Worm (Caenorhabditis elegans) whole organism, late embryonic: ENCODE results near the gene C16A11.4.

ENCODE experiments used
- C08G9.2 ChIP-seq: sonication (generic microtip); optimal IDR thresholded peaks from 2 replicates; lab custom pipeline; 2016; ENCODE audit warnings: mild to moderate bottlenecking, missing genetic modification characterization, moderate library complexity, missing compliant biosample characterization
- C38D4.7 ChIP-seq: fragments of 200-800 bp; sonication (Bioruptor generic); optimal IDR thresholded peaks from 2 replicates; lab custom pipeline; 2018; ENCODE audit warnings: mild to moderate bottlenecking, missing genetic modification characterization, moderate library complexity, missing compliant biosample characterization
- F13H6.1 ChIP-seq: sonication (generic microtip); optimal IDR thresholded peaks from 2 replicates; lab custom pipeline; 2016; ENCODE audit warnings: missing genetic modification characterization, missing compliant biosample characterization
- K02D7.2 ChIP-seq: sonication (generic microtip); optimal IDR thresholded peaks from 2 replicates; lab custom pipeline; 2017; ENCODE audit warnings: mild to moderate bottlenecking, missing genetic modification characterization, missing compliant biosample characterization
- ahr-1 ChIP-seq: sonication (generic microtip); optimal IDR thresholded peaks from 2 replicates; lab custom pipeline; 2016; ENCODE audit warnings: missing genetic modification characterization, missing compliant biosample characterization
- ceh-18 ChIP-seq: sonication (generic microtip); optimal IDR thresholded peaks from 2 replicates; lab custom pipeline; 2016; ENCODE audit warnings: missing genetic modification characterization, missing compliant biosample characterization
- ceh-19 ChIP-seq: fragments of 200-800 bp; sonication (Bioruptor generic); optimal IDR thresholded peaks from 2 replicates; lab custom pipeline; 2018; ENCODE audit warnings: mild to moderate bottlenecking, missing genetic modification characterization, missing compliant biosample characterization
- ceh-2 ChIP-seq: sonication (generic microtip); optimal IDR thresholded peaks from 2 replicates; lab custom pipeline; 2016; ENCODE audit warnings: missing genotype, missing genetic modification characterization, missing compliant biosample characterization
- ceh-22 ChIP-seq: sonication (generic microtip); optimal IDR thresholded peaks from 2 replicates; lab custom pipeline; 2017; ENCODE audit warnings: missing biosample characterization, missing genetic modification characterization
- ceh-24 ChIP-seq: sonication (generic microtip); optimal IDR thresholded peaks from 2 replicates; lab custom pipeline; 2016; ENCODE audit warnings: mild to moderate bottlenecking, missing genetic modification characterization, missing compliant biosample characterization
- ceh-31 ChIP-seq: sonication (generic microtip); optimal IDR thresholded peaks from 2 replicates; lab custom pipeline; 2016; ENCODE audit warnings: missing genetic modification characterization, missing compliant biosample characterization
- ceh-34 ChIP-seq: sonication (generic microtip); optimal IDR thresholded peaks from 2 replicates; lab custom pipeline; 2016; ENCODE audit warnings: mild to moderate bottlenecking, missing genetic modification characterization, missing compliant biosample characterization
- ceh-45 ChIP-seq: fragments of 200-800 bp; sonication (Bioruptor generic); IDR thresholded peaks from 2 replicates; pipeline ENCODE4 v1.3.6; 2022; ENCODE audit warnings: missing genetic modification reagents, missing genetic modification characterization, missing compliant biosample characterization
- ceh-6 ChIP-seq: fragments of 200-800 bp; sonication (Bioruptor generic); optimal IDR thresholded peaks from 2 replicates; lab custom pipeline; 2018; ENCODE audit warnings: mild to moderate bottlenecking, missing genetic modification characterization, missing compliant biosample characterization
- ceh-9 ChIP-seq: sonication (generic microtip); optimal IDR thresholded peaks from 2 replicates; lab custom pipeline; 2016; ENCODE audit warnings: mild to moderate bottlenecking, missing genetic modification characterization, inconsistent platforms, missing compliant biosample characterization
- dve-1 ChIP-seq: sonication (generic microtip); optimal IDR thresholded peaks from 2 replicates; lab custom pipeline; 2017; ENCODE audit warnings: antibody characterized with exemption, mild to moderate bottlenecking, missing genetic modification characterization, missing compliant biosample characterization
- elt-2 ChIP-seq: sonication (generic microtip); optimal IDR thresholded peaks from 2 replicates; lab custom pipeline; 2016; ENCODE audit warnings: missing genetic modification reagents, missing genetic modification characterization, missing compliant biosample characterization
- ets-4 ChIP-seq: sonication (generic microtip); optimal IDR thresholded peaks from 2 replicates; lab custom pipeline; 2016; ENCODE audit warnings: missing genetic modification characterization, missing compliant biosample characterization
- fax-1 ChIP-seq: sonication (generic microtip); optimal IDR thresholded peaks from 2 replicates; lab custom pipeline; 2016; ENCODE audit warnings: missing genotype, missing genetic modification characterization, missing compliant biosample characterization
- fkh-10 ChIP-seq: fragments of 150-350 bp; optimal IDR thresholded peaks from 2 replicates; lab custom pipeline; 2014; ENCODE audit warnings: missing biosample characterization, missing genetic modification reagents, missing genetic modification characterization
- fkh-6 ChIP-seq: sonication (generic microtip); optimal IDR thresholded peaks from 2 replicates; lab custom pipeline; 2016; ENCODE audit warnings: missing genetic modification characterization, missing compliant biosample characterization
- hlh-30 ChIP-seq: sonication (generic microtip); optimal IDR thresholded peaks from 2 replicates; lab custom pipeline; 2017; ENCODE audit warnings: antibody characterized with exemption, missing genetic modification characterization, missing compliant biosample characterization; ENCODE audit not compliant: insufficient read depth
- hlh-8 ChIP-seq: sonication (generic microtip); optimal IDR thresholded peaks from 2 replicates; lab custom pipeline; 2016; ENCODE audit warnings: missing genotype, missing genetic modification characterization, missing compliant biosample characterization
- lim-6 ChIP-seq: sonication (generic microtip); optimal IDR thresholded peaks from 2 replicates; lab custom pipeline; 2016; ENCODE audit warnings: missing genetic modification characterization, missing compliant biosample characterization
- lin-11 ChIP-seq: fragments of 200-800 bp; sonication (Bioruptor generic); optimal IDR thresholded peaks from 2 replicates; lab custom pipeline; 2018; ENCODE audit warnings: mild to moderate bottlenecking, missing genetic modification characterization, missing compliant biosample characterization
- madf-2 ChIP-seq: sonication (generic microtip); optimal IDR thresholded peaks from 2 replicates; lab custom pipeline; 2017; ENCODE audit warnings: missing genetic modification characterization, missing compliant biosample characterization
- nhr-232 ChIP-seq: sonication (generic microtip); optimal IDR thresholded peaks from 2 replicates; lab custom pipeline; 2016; ENCODE audit warnings: missing genetic modification characterization, missing compliant biosample characterization
- odd-2 ChIP-seq: sonication (generic microtip); optimal IDR thresholded peaks from 2 replicates; lab custom pipeline; 2017; ENCODE audit warnings: antibody characterized with exemption, mild to moderate bottlenecking, missing genetic modification characterization, missing compliant biosample characterization
- pag-3 ChIP-seq: sonication (generic microtip); optimal IDR thresholded peaks from 2 replicates; lab custom pipeline; 2016; ENCODE audit warnings: missing compliant biosample characterization, missing genetic modification characterization, borderline replicate concordance
- pat-9 ChIP-seq: fragments of 200-800 bp; sonication (Bioruptor generic); optimal IDR thresholded peaks from 2 replicates; lab custom pipeline; 2018; ENCODE audit warnings: mild to moderate bottlenecking, missing genetic modification characterization, moderate library complexity, missing compliant biosample characterization
- pha-4 ChIP-seq: fragments of 150-350 bp; optimal IDR thresholded peaks from 2 replicates; lab custom pipeline; 2018; ENCODE audit warnings: missing biosample characterization, missing genetic modification reagents, missing genetic modification characterization
- pros-1 ChIP-seq: fragments of 150-350 bp; optimal IDR thresholded peaks from 2 replicates; lab custom pipeline; 2014; ENCODE audit warnings: missing biosample characterization, missing genetic modification reagents, missing genetic modification characterization
- ref-2 ChIP-seq: sonication (generic microtip); optimal IDR thresholded peaks from 2 replicates; lab custom pipeline; 2016; ENCODE audit warnings: missing genetic modification characterization, missing compliant biosample characterization
- sox-2 ChIP-seq: fragments of 200-800 bp; sonication (Bioruptor generic); IDR thresholded peaks from 2 replicates; pipeline ENCODE4 v1.3.6; 2022; ENCODE audit warnings: missing genetic modification reagents, missing genetic modification characterization, missing compliant biosample characterization
- syd-9 ChIP-seq: sonication (generic microtip); optimal IDR thresholded peaks from 2 replicates; lab custom pipeline; 2016; ENCODE audit warnings: mild to moderate bottlenecking, missing genetic modification characterization, moderate library complexity, missing compliant biosample characterization
- tbx-2 ChIP-seq: sonication (generic microtip); optimal IDR thresholded peaks from 2 replicates; lab custom pipeline; 2016; ENCODE audit warnings: missing genetic modification characterization, missing compliant biosample characterization
- ttx-3 ChIP-seq: sonication (generic microtip); optimal IDR thresholded peaks from 2 replicates; lab custom pipeline; 2016; ENCODE audit warnings: missing genetic modification reagents, missing genetic modification characterization, missing compliant biosample characterization
- unc-3 ChIP-seq, 2 experiments: fragments of 200-800 bp in 1 of 2; sonication (Bioruptor generic) in 1 of 2; sonication (generic microtip) in 1 of 2; conservative IDR thresholded peaks in 1 of 2; optimal IDR thresholded peaks in 1 of 2; 2 replicates each; pipeline versions ENCODE4 v1.3.6 to Lab custom; 2016 to 2022; ENCODE audit warnings: missing compliant biosample characterization in 2 of 2, missing genetic modification characterization in 2 of 2, missing genetic modification reagents in 1 of 2
- unc-55 ChIP-seq: sonication (generic microtip); optimal IDR thresholded peaks from 2 replicates; lab custom pipeline; 2017; ENCODE audit warnings: missing biosample characterization, missing genetic modification reagents, missing genetic modification characterization
- unc-86 ChIP-seq: sonication (generic microtip); optimal IDR thresholded peaks from 2 replicates; lab custom pipeline; 2016; ENCODE audit warnings: missing genetic modification characterization, missing compliant biosample characterization
- zip-5 ChIP-seq: sonication (generic microtip); optimal IDR thresholded peaks from 2 replicates; lab custom pipeline; 2016; ENCODE audit warnings: missing genetic modification characterization, missing compliant biosample characterization

The C16A11.4 gene

ce11 chrII:4237701-4238214 is 10.9 kb downstream of the C16A11.4 start, which contains the start of the genes fbxc-44 and C16A11.2 (continued):
- TF ChIP-seq pros-1 (no peak), ceh-9 (tag; lab: Kevin White, UChicago) (no peak), ceh-45 (GFP tag; lab: Robert Waterston, UW) (peak; percentile 58; the same call in 1 of the 2 replicates), lin-11 (tag; lab: Kevin White, UChicago) (peak; percentile 54), pat-9 (tag; lab: Kevin White, UChicago) (peak; percentile 54), K02D7.2 (tag; lab: Kevin White, UChicago) (peak; percentile 56), ceh-24 (peak; percentile 37), tbx-2 (tag; lab: Kevin White, UChicago) (peak; percentile 79), odd-2 (tag; lab: Kevin White, UChicago) (peak; percentile 69), fax-1 (tag; lab: Kevin White, UChicago) (peak; percentile 71), elt-2 (tag; lab: Kevin White, UChicago) (peak; percentile 100), ref-2 (tag; lab: Kevin White, UChicago) (no peak), unc-86 (tag; lab: Kevin White, UChicago) (peak; percentile 41), sox-2 (GFP tag; lab: Robert Waterston, UW) (no peak), syd-9 (tag; lab: Kevin White, UChicago) (peak; percentile 54), ceh-19 (GFP tag; lab: Kevin White, UChicago) (peak; percentile 63), pag-3 (no peak), ets-4 (tag; lab: Kevin White, UChicago) (no peak), fkh-6 (tag; lab: Kevin White, UChicago) (peak; percentile 60), ceh-6 (GFP tag; lab: Kevin White, UChicago) (peak; percentile 53), lim-6 (tag; lab: Kevin White, UChicago) (peak; percentile 17), C38D4.7 (GFP tag; lab: Kevin White, UChicago) (peak; percentile 57), unc-3 (GFP tag; conservative IDR thresholded peaks at IDR 0.05; lab: Robert Waterston, UW) (0 out of 2 replicates have a peak, but pooled peaks have one; percentile 18), unc-3 (tag; optimal IDR thresholded peaks at IDR 0.05; lab: Kevin White, UChicago) (peak; percentile 46), ceh-34 (tag; lab: Kevin White, UChicago) (peak; percentile 66), zip-5 (tag; lab: Kevin White, UChicago) (peak; percentile 62), ceh-18 (tag; lab: Kevin White, UChicago) (peak; percentile 5), hlh-30 (no peak), ceh-31 (tag; lab: Kevin White, UChicago) (peak; percentile 73), madf-2 (tag; lab: Kevin White, UChicago) (peak; percentile 59), ceh-2 (tag; lab: Kevin White, UChicago) (peak; percentile 59), hlh-8 (tag; lab: Kevin White, UChicago) (peak; percentile 67), ttx-3 (peak; percentile 83), dve-1 (tag; lab: Kevin White, UChicago) (no peak), C08G9.2 (tag; lab: Kevin White, UChicago) (peak; percentile 35), pha-4 (tag; lab: Kevin White, UChicago) (no peak), fkh-10 (GFP tag; lab: Kevin White, UChicago) (no peak), F13H6.1 (peak; percentile 43), unc-55 (GFP tag; lab: Kevin White, UChicago) (no peak), ahr-1 (tag; lab: Kevin White, UChicago) (peak; percentile 48), ceh-22 (tag; lab: Kevin White, UChicago) (no peak), nhr-232 (tag; lab: Kevin White, UChicago) (peak; percentile 52)
- TF ChIP-seq, all 69 proteins: peak for 47
